Worm (Caenorhabditis elegans) whole organism, L1 larva: ENCODE data around the gene B0334.13.

Source experiments
- C04F5.9 ChIP-seq: sonication (generic microtip); optimal IDR thresholded peaks from 2 replicates; lab custom pipeline; 2016; ENCODE audit warnings: missing genetic modification characterization, missing compliant biosample characterization
- C16A3.4 ChIP-seq: fragments of 150-350 bp; optimal IDR thresholded peaks from 2 replicates; lab custom pipeline; 2014; ENCODE audit warnings: missing biosample characterization, missing genetic modification characterization
- F16B12.6 ChIP-seq: fragments of 150-350 bp; optimal IDR thresholded peaks from 2 replicates; lab custom pipeline; 2014; ENCODE audit warnings: missing biosample characterization, missing genetic modification characterization
- alr-1 ChIP-seq: fragments of 200-800 bp; sonication (Bioruptor generic); optimal IDR thresholded peaks from 2 replicates; lab custom pipeline; 2018; ENCODE audit warnings: borderline replicate concordance, mild to moderate bottlenecking, missing genetic modification characterization, missing compliant biosample characterization
- aly-2 ChIP-seq: fragments of 150-350 bp; optimal IDR thresholded peaks from 2 replicates; lab custom pipeline; 2014; ENCODE audit warnings: missing biosample characterization, missing genetic modification characterization
- blmp-1 ChIP-seq: fragments of 150-350 bp; optimal IDR thresholded peaks from 2 replicates; lab custom pipeline; 2014; ENCODE audit warnings: missing biosample characterization, missing genetic modification characterization
- ceh-63 ChIP-seq: fragments of 200-800 bp; sonication (Bioruptor generic); optimal IDR thresholded peaks from 2 replicates; lab custom pipeline; 2018; ENCODE audit warnings: mild to moderate bottlenecking, missing genetic modification characterization, missing compliant biosample characterization
- ceh-82 ChIP-seq, 3 experiments: fragments of 150-350 bp in 1 of 3; sonication (generic microtip) in 2 of 3; optimal IDR thresholded peaks; 2 replicates each; lab custom pipeline; 2014 to 2017; ENCODE audit warnings: missing biosample characterization in 3 of 3, missing genetic modification characterization in 3 of 3
- ceh-90 ChIP-seq: sonication (generic microtip); optimal IDR thresholded peaks from 2 replicates; lab custom pipeline; 2016; ENCODE audit warnings: missing genetic modification characterization, missing compliant biosample characterization
- dpl-1 ChIP-seq, 3 experiments: fragments of 150-350 bp in 2 of 3; sonication (generic microtip) in 1 of 3; optimal IDR thresholded peaks; 2 replicates each; lab custom pipeline; 2014 to 2017; ENCODE audit warnings: missing biosample characterization in 3 of 3, missing genetic modification characterization in 3 of 3, missing genetic modification reagents in 3 of 3
- efl-1 ChIP-seq, 4 experiments: fragments of 150-350 bp; optimal IDR thresholded peaks in 3 of 4; peaks in 1 of 4; 1 replicate in 1 of 4; 2 replicates in 3 of 4; lab custom pipeline; 2014; ENCODE audit warnings: missing biosample characterization in 2 of 4, missing genetic modification characterization in 2 of 4, missing genetic modification reagents in 2 of 4
- egl-27 ChIP-seq, 2 experiments: fragments of 150-350 bp in 1 of 2; sonication (generic microtip); optimal IDR thresholded peaks; 3 replicates each; lab custom pipeline; 2017 to 2018; ENCODE audit warnings: missing biosample characterization in 2 of 2, missing genetic modification characterization in 2 of 2, missing genetic modification reagents in 2 of 2
- elt-3 ChIP-seq, 6 experiments: fragments of 150-350 bp in 1 of 6; sonication (generic microtip); optimal IDR thresholded peaks; 2 replicates each; lab custom pipeline; 2017 to 2018; ENCODE audit warnings: missing biosample characterization in 6 of 6, missing genetic modification characterization in 6 of 6, inconsistent platforms in 1 of 6
- ets-5 ChIP-seq: fragments of 200-800 bp; sonication (Bioruptor generic); IDR thresholded peaks from 2 replicates; pipeline ENCODE4 v1.3.6; 2022; ENCODE audit warnings: missing genetic modification characterization, missing compliant biosample characterization
- fkh-10 ChIP-seq: sonication (generic microtip); optimal IDR thresholded peaks from 2 replicates; lab custom pipeline; 2017; ENCODE audit warnings: missing biosample characterization, missing genetic modification reagents, missing genetic modification characterization
- fkh-8 ChIP-seq: sonication (generic microtip); optimal IDR thresholded peaks from 2 replicates; lab custom pipeline; 2016; ENCODE audit warnings: mild to moderate bottlenecking, missing genetic modification characterization, missing compliant biosample characterization
- hlh-17 ChIP-seq: fragments of 200-800 bp; sonication (Bioruptor generic); optimal IDR thresholded peaks from 2 replicates; lab custom pipeline; 2018; ENCODE audit warnings: missing genetic modification characterization, mild to moderate bottlenecking, missing compliant biosample characterization, moderate library complexity, borderline replicate concordance
- hpl-2 ChIP-seq: fragments of 150-350 bp; optimal IDR thresholded peaks from 2 replicates; lab custom pipeline; 2014; ENCODE audit warnings: missing biosample characterization, missing genetic modification reagents, missing genetic modification characterization
- irx-1 ChIP-seq: sonication (generic microtip); optimal IDR thresholded peaks from 2 replicates; lab custom pipeline; 2016; ENCODE audit warnings: missing genetic modification characterization, missing compliant biosample characterization
- jun-1 ChIP-seq: fragments of 150-350 bp; optimal IDR thresholded peaks from 2 replicates; lab custom pipeline; 2014; ENCODE audit warnings: missing biosample characterization, missing genetic modification reagents, missing genetic modification characterization
- lin-14 ChIP-seq: fragments of 200-800 bp; sonication (Bioruptor generic); optimal IDR thresholded peaks from 2 replicates; lab custom pipeline; 2018; ENCODE audit warnings: mild to moderate bottlenecking, missing genetic modification characterization, moderate library complexity, missing compliant biosample characterization
- lin-39 ChIP-seq: fragments of 150-350 bp; optimal IDR thresholded peaks from 2 replicates; lab custom pipeline; 2014; ENCODE audit warnings: missing biosample characterization, missing genetic modification reagents, missing genetic modification characterization
- lir-3 ChIP-seq: sonication (generic microtip); optimal IDR thresholded peaks from 2 replicates; lab custom pipeline; 2016; ENCODE audit warnings: mild to moderate bottlenecking, missing genetic modification characterization, moderate library complexity, missing compliant biosample characterization; ENCODE audit not compliant: poor library complexity
- lsy-2 ChIP-seq, 2 experiments: fragments of 150-350 bp; optimal IDR thresholded peaks; 2 replicates each; lab custom pipeline; 2014; ENCODE audit warnings: missing biosample characterization in 2 of 2, missing genetic modification characterization in 2 of 2
- mab-9 ChIP-seq: fragments of 200-800 bp; sonication (Bioruptor generic); IDR thresholded peaks from 2 replicates; pipeline ENCODE4 v1.3.6; 2022; ENCODE audit warnings: missing genetic modification reagents, missing genetic modification characterization, missing compliant biosample characterization
- nhr-11 ChIP-seq: fragments of 150-350 bp; optimal IDR thresholded peaks from 2 replicates; lab custom pipeline; 2014; ENCODE audit warnings: missing biosample characterization, missing genetic modification characterization
- nhr-12 ChIP-seq: sonication (generic microtip); optimal IDR thresholded peaks from 2 replicates; lab custom pipeline; 2017; ENCODE audit warnings: missing biosample characterization, missing genetic modification characterization
- nhr-19 ChIP-seq: fragments of 200-800 bp; sonication (Bioruptor generic); conservative IDR thresholded peaks from 2 replicates; pipeline ENCODE4 v1.3.6; 2022; ENCODE audit warnings: missing genetic modification characterization, missing compliant biosample characterization
- nhr-237 ChIP-seq: fragments of 150-350 bp; optimal IDR thresholded peaks from 2 replicates; lab custom pipeline; 2014; ENCODE audit warnings: missing biosample characterization, missing genetic modification characterization
- nhr-47 ChIP-seq: sonication (generic microtip); optimal IDR thresholded peaks from 2 replicates; lab custom pipeline; 2016; ENCODE audit warnings: mild to moderate bottlenecking, missing genetic modification characterization, moderate library complexity, missing compliant biosample characterization
- nhr-71 ChIP-seq: sonication (generic microtip); optimal IDR thresholded peaks from 2 replicates; lab custom pipeline; 2016; ENCODE audit warnings: mild to moderate bottlenecking, missing genetic modification characterization, moderate library complexity, missing compliant biosample characterization
- nhr-77 ChIP-seq: fragments of 150-350 bp; optimal IDR thresholded peaks from 2 replicates; lab custom pipeline; 2014; ENCODE audit warnings: missing biosample characterization, missing genetic modification characterization
- nhr-85 ChIP-seq: sonication (generic microtip); peaks from one replicate; lab custom pipeline; 2016; ENCODE audit warnings: missing genetic modification characterization, inconsistent platforms, missing compliant biosample characterization
- pag-3 ChIP-seq: sonication (generic microtip); optimal IDR thresholded peaks from 2 replicates; lab custom pipeline; 2017; ENCODE audit warnings: missing genetic modification characterization, mild to moderate bottlenecking, missing compliant biosample characterization, antibody characterized with exemption, borderline replicate concordance; ENCODE audit not compliant: insufficient read depth
- pax-3 ChIP-seq: fragments of 200-800 bp; sonication (Bioruptor generic); optimal IDR thresholded peaks from 2 replicates; lab custom pipeline; 2018; ENCODE audit warnings: mild to moderate bottlenecking, missing genetic modification characterization, moderate library complexity, missing compliant biosample characterization
- pqm-1 ChIP-seq: sonication (generic microtip); optimal IDR thresholded peaks from 3 replicates; lab custom pipeline; 2017; ENCODE audit warnings: missing biosample characterization, missing genetic modification characterization
- rnt-1 ChIP-seq: sonication (generic microtip); optimal IDR thresholded peaks from 2 replicates; lab custom pipeline; 2016; ENCODE audit warnings: mild to moderate bottlenecking, missing genetic modification characterization, moderate library complexity, missing compliant biosample characterization
- skn-1 ChIP-seq: fragments of 150-350 bp; optimal IDR thresholded peaks from 2 replicates; lab custom pipeline; 2014; ENCODE audit warnings: missing biosample characterization, missing genetic modification characterization
- snu-23 ChIP-seq: sonication (generic microtip); optimal IDR thresholded peaks from 2 replicates; lab custom pipeline; 2016; ENCODE audit warnings: missing genetic modification characterization, missing compliant biosample characterization
- sox-4 ChIP-seq: sonication (generic microtip); optimal IDR thresholded peaks from 2 replicates; lab custom pipeline; 2016; ENCODE audit warnings: missing genetic modification characterization, missing compliant biosample characterization
- sptf-1 ChIP-seq: fragments of 150-350 bp; optimal IDR thresholded peaks from 2 replicates; lab custom pipeline; 2014; ENCODE audit warnings: missing biosample characterization, missing genetic modification characterization
- swsn-7 ChIP-seq: sonication (generic microtip); optimal IDR thresholded peaks from 2 replicates; lab custom pipeline; 2016; ENCODE audit warnings: missing genetic modification characterization, missing compliant biosample characterization
- tlp-1 ChIP-seq: fragments of 150-350 bp; optimal IDR thresholded peaks from 2 replicates; lab custom pipeline; 2014; ENCODE audit warnings: missing biosample characterization, missing genetic modification characterization
- unc-30 ChIP-seq: sonication (generic microtip); optimal IDR thresholded peaks from 2 replicates; lab custom pipeline; 2017; ENCODE audit warnings: missing biosample characterization, missing genetic modification characterization
- unc-62 ChIP-seq: fragments of 150-350 bp; optimal IDR thresholded peaks from 2 replicates; lab custom pipeline; 2014; ENCODE audit warnings: missing biosample characterization, missing genetic modification reagents, missing genetic modification characterization
- unc-86 ChIP-seq: sonication (generic microtip); optimal IDR thresholded peaks from 2 replicates; lab custom pipeline; 2016; ENCODE audit warnings: missing genetic modification characterization, missing compliant biosample characterization
- unc-98 ChIP-seq: fragments of 200-800 bp; sonication (Bioruptor generic); IDR thresholded peaks from 2 replicates; pipeline ENCODE4 v1.3.6; 2022; ENCODE audit warnings: missing genetic modification characterization, missing compliant biosample characterization
- vab-15 ChIP-seq: sonication (generic microtip); optimal IDR thresholded peaks from 2 replicates; lab custom pipeline; 2017; ENCODE audit warnings: missing genotype, mild to moderate bottlenecking, missing genetic modification characterization, missing compliant biosample characterization
- zip-4 ChIP-seq: fragments of 200-800 bp; sonication (Bioruptor generic); optimal IDR thresholded peaks from 2 replicates; lab custom pipeline; 2018; ENCODE audit warnings: mild to moderate bottlenecking, missing genetic modification characterization, moderate library complexity, missing compliant biosample characterization
- ztf-4 ChIP-seq: fragments of 150-350 bp; optimal IDR thresholded peaks from 2 replicates; lab custom pipeline; 2014; ENCODE audit warnings: missing biosample characterization, missing genetic modification characterization

Gene B0334.13

ce11 chrII:11492843-11493242, 4.7 kb downstream of the B0334.13 start, which contains the start of gene hacl-1 (continued):
- TF ChIP-seq lir-3 (tag; lab: Kevin White, UChicago) = no peak
- no peak for TF ChIP-seq aly-2 (tag; lab: Kevin White, UChicago)
- no peak for TF ChIP-seq unc-62
- TF ChIP-seq ceh-90 (tag; lab: Kevin White, UChicago) = no peak
- no peak for TF ChIP-seq alr-1 (tag; lab: Kevin White, UChicago)
- TF ChIP-seq hpl-2 (GFP tag; lab: Kevin White, UChicago) = no peak
- TF ChIP-seq nhr-237 (tag; lab: Kevin White, UChicago) = no peak
- TF ChIP-seq unc-98 (GFP tag; lab: Robert Waterston, UW) = no peak
- peak; percentile 34 for TF ChIP-seq nhr-47
- peak; percentile 74 for TF ChIP-seq nhr-71 (tag; lab: Kevin White, UChicago)
- no peak for TF ChIP-seq ztf-4 (tag; lab: Kevin White, UChicago)
- TF ChIP-seq ets-5 (GFP tag; lab: Robert Waterston, UW) = no peak
- TF ChIP-seq snu-23 = peak; percentile 30
- TF ChIP-seq unc-86 (tag; lab: Kevin White, UChicago) = no peak
- TF ChIP-seq sptf-1 (tag; lab: Kevin White, UChicago) = no peak
- no peak for TF ChIP-seq pag-3
- TF ChIP-seq irx-1 = no peak
- TF ChIP-seq rnt-1 (tag; lab: Kevin White, UChicago) = no peak
- TF ChIP-seq hlh-17 (GFP tag; lab: Kevin White, UChicago) = no peak
- TF ChIP-seq egl-27 (tag; optimal IDR thresholded peaks at IDR 0.05; lab: Kevin White, UChicago) = no peak
- no peak for TF ChIP-seq jun-1 (tag; lab: Kevin White, UChicago)
- no peak for TF ChIP-seq nhr-77 (tag; lab: Kevin White, UChicago)
- TF ChIP-seq fkh-8 (tag; lab: Kevin White, UChicago) = peak; percentile 76
- no peak for TF ChIP-seq fkh-10 (GFP tag; lab: Kevin White, UChicago)
- TF ChIP-seq nhr-11 (tag; lab: Kevin White, UChicago) = no peak
- TF ChIP-seq blmp-1 (tag; lab: Kevin White, UChicago) = peak; percentile 44
- peak; percentile 35 for TF ChIP-seq lin-14 (GFP tag; lab: Kevin White, UChicago)
- no peak for TF ChIP-seq mab-9 (GFP tag; lab: Robert Waterston, UW)
- peak in 1 of 6 experiments; percentile 21 for TF ChIP-seq elt-3 (tag; optimal IDR thresholded peaks at IDR 0.05; lab: Kevin White, UChicago)
- no peak for TF ChIP-seq sox-4 (tag; lab: Kevin White, UChicago)
- no peak for TF ChIP-seq ceh-63 (GFP tag; lab: Kevin White, UChicago)
- no peak for TF ChIP-seq ceh-82 (tag; optimal IDR thresholded peaks at IDR 0.05; lab: Kevin White, UChicago)
- TF ChIP-seq swsn-7 (tag; lab: Kevin White, UChicago) = no peak
- no peak for TF ChIP-seq unc-30 (tag; lab: Kevin White, UChicago)
- TF ChIP-seq, all 84 proteins: peak for 18

DNA sequence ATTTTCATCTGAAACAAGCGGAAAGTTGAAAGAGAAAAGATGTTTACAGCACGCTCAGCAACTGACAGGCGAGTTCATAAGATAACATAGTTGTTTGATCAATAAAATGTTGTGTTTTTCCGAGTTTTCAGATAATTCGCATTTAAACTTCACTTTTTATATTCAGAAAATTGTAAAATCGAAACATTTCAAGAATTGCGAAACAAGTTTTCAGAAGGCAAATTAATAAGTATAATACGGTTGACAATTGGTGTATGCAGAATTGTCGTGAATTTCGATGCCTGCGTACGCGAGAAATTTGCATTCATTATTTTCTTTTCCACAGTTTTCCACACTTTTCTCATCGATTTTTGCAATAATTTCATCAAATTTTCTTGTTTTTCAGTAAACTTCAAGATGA, 7.2 kb downstream of the B0334.13 start, which contains the start of the genes ooc-3 and B0334.4:
TSS of gene ooc-3 (minus strand) at position 15 of the 400 bp plus-strand sequence.
TSS of gene B0334.4 (plus strand) at position 386 of the 400 bp plus-strand sequence.
- peak; percentile 45 for TF ChIP-seq snu-23
- no peak for TF ChIP-seq nhr-19 (GFP tag; lab: Robert Waterston, UW)
- TF ChIP-seq nhr-77 (tag; lab: Kevin White, UChicago) = no peak
- TF ChIP-seq tlp-1 = no peak
- no peak for TF ChIP-seq hlh-17 (GFP tag; lab: Kevin White, UChicago)
- no peak for TF ChIP-seq ceh-90 (tag; lab: Kevin White, UChicago)
- no peak for TF ChIP-seq C04F5.9 (tag; lab: Kevin White, UChicago)
- TF ChIP-seq blmp-1 (tag; lab: Kevin White, UChicago) = peak; percentile 6
- TF ChIP-seq nhr-85 = no peak
- peak; percentile 14 to 67 (median 34) for TF ChIP-seq dpl-1 (GFP tag; optimal IDR thresholded peaks at IDR 0.05; lab: Kevin White, UChicago)
- TF ChIP-seq pax-3 (tag; lab: Kevin White, UChicago) = no peak
- no peak for TF ChIP-seq jun-1 (tag; lab: Kevin White, UChicago)
- TF ChIP-seq efl-1 (optimal IDR thresholded peaks at IDR 0.05; lab: Kevin White, UChicago) = peak; percentile 38 to 58
- peak; percentile 56 to 85 for TF ChIP-seq efl-1 (GFP tag; optimal IDR thresholded peaks at IDR 0.05 in 1 of 2; lab: Kevin White, UChicago)
- TF ChIP-seq nhr-47 = peak; percentile 32
- TF ChIP-seq nhr-12 = no peak
- TF ChIP-seq nhr-71 (tag; lab: Kevin White, UChicago) = peak; percentile 27
- TF ChIP-seq skn-1 (tag; lab: Kevin White, UChicago) = peak; percentile 47
- no peak for TF ChIP-seq lin-39
- TF ChIP-seq unc-86 (tag; lab: Kevin White, UChicago) = no peak
- no peak for TF ChIP-seq swsn-7 (tag; lab: Kevin White, UChicago)
- TF ChIP-seq aly-2 (tag; lab: Kevin White, UChicago) = peak; percentile 16
- TF ChIP-seq C16A3.4 (tag; lab: Kevin White, UChicago) = peak; percentile 16
- no peak for TF ChIP-seq vab-15
- no peak for TF ChIP-seq pqm-1 (tag; lab: Kevin White, UChicago)
- peak; percentile 81 for TF ChIP-seq F16B12.6
- peak; percentile 80 to 97 for TF ChIP-seq lsy-2 (tag; optimal IDR thresholded peaks at IDR 0.05; lab: Kevin White, UChicago)
- peak; percentile 32 for TF ChIP-seq zip-4
